Fruit fly (Drosophila melanogaster) whole organism, embryonic: ENCODE results near the gene CG10324.

ENCODE experiments used
- Asciz ChIP-seq: fragments of 200-800 bp; sonication (Bioruptor generic); optimal IDR thresholded peaks from 2 replicates; lab custom pipeline; 2017; ENCODE audit warnings: missing biosample characterization, mild to moderate bottlenecking, missing genetic modification characterization, missing genetic modification reagents
- Atf-2 ChIP-seq: fragments of 200-800 bp; sonication (Bioruptor generic); optimal IDR thresholded peaks from 2 replicates; lab custom pipeline; 2016; ENCODE audit warnings: missing biosample characterization, missing genetic modification characterization
- CG10654 ChIP-seq: fragments of 200-800 bp; sonication (Bioruptor generic); optimal IDR thresholded peaks from 2 replicates; lab custom pipeline; 2016; ENCODE audit warnings: missing biosample characterization, missing genetic modification characterization
- CG11723 ChIP-seq: fragments of 200-800 bp; sonication (Bioruptor generic); optimal IDR thresholded peaks from 2 replicates; lab custom pipeline; 2017; ENCODE audit warnings: missing biosample characterization, mild to moderate bottlenecking, missing genetic modification characterization
- CG1233 ChIP-seq: fragments of 200-800 bp; sonication (Bioruptor generic); optimal IDR thresholded peaks from 4 replicates; lab custom pipeline; 2018; ENCODE audit warnings: missing biosample characterization, mild to moderate bottlenecking, missing genetic modification characterization
- CG12769 ChIP-seq: fragments of 200-800 bp; sonication (Bioruptor generic); optimal IDR thresholded peaks from 2 replicates; lab custom pipeline; 2019; ENCODE audit warnings: missing biosample characterization, mild to moderate bottlenecking, missing genetic modification characterization, moderate library complexity
- CG12942 ChIP-seq: fragments of 200-800 bp; sonication (Bioruptor generic); optimal IDR thresholded peaks from 3 replicates; lab custom pipeline; 2016; ENCODE audit warnings: missing biosample characterization, missing genetic modification characterization
- CG14710 ChIP-seq: fragments of 200-800 bp; sonication (Bioruptor generic); optimal IDR thresholded peaks from 3 replicates; lab custom pipeline; 2019; ENCODE audit warnings: missing biosample characterization, mild to moderate bottlenecking, missing genetic modification characterization, moderate library complexity
- CG15479 ChIP-seq: fragments of 200-800 bp; sonication (Bioruptor generic); optimal IDR thresholded peaks from 3 replicates; lab custom pipeline; 2019; ENCODE audit warnings: missing biosample characterization, mild to moderate bottlenecking, missing genetic modification characterization, moderate library complexity
- CG1602 ChIP-seq: fragments of 200-800 bp; sonication (Bioruptor generic); optimal IDR thresholded peaks from 3 replicates; lab custom pipeline; 2016; ENCODE audit warnings: missing biosample characterization, missing genetic modification characterization
- CG16815 ChIP-seq: fragments of 200-800 bp; sonication (Bioruptor generic); optimal IDR thresholded peaks from 3 replicates; lab custom pipeline; 2017; ENCODE audit warnings: missing biosample characterization, mild to moderate bottlenecking, missing genetic modification characterization
- CG17328 ChIP-seq: fragments of 200-800 bp; sonication (Bioruptor generic); IDR thresholded peaks from 2 replicates; pipeline ENCODE4 v1.3.6; 2022; ENCODE audit warnings: missing biosample characterization, missing genetic modification characterization
- CG18262 ChIP-seq: fragments of 200-800 bp; optimal IDR thresholded peaks from 3 replicates; lab custom pipeline; 2019; ENCODE audit warnings: missing biosample characterization, mild to moderate bottlenecking, missing genetic modification characterization, moderate library complexity
- CG2712 ChIP-seq: fragments of 200-800 bp; optimal IDR thresholded peaks from 3 replicates; lab custom pipeline; 2019; ENCODE audit warnings: missing biosample characterization, mild to moderate bottlenecking, missing genetic modification characterization, moderate library complexity
- CG33213 ChIP-seq: fragments of 200-800 bp; sonication (Bioruptor generic); optimal IDR thresholded peaks from 3 replicates; lab custom pipeline; 2016; ENCODE audit warnings: missing biosample characterization, missing genetic modification characterization
- CG33557 ChIP-seq: fragments of 200-800 bp; sonication (Bioruptor generic); optimal IDR thresholded peaks from 2 replicates; lab custom pipeline; 2019; ENCODE audit warnings: missing biosample characterization, mild to moderate bottlenecking, missing genetic modification characterization, moderate library complexity
- CG34376 ChIP-seq: fragments of 200-800 bp; sonication (Bioruptor generic); optimal IDR thresholded peaks from 2 replicates; lab custom pipeline; 2018; ENCODE audit warnings: missing biosample characterization, mild to moderate bottlenecking, missing genetic modification characterization
- CG7839 ChIP-seq: fragments of 200-800 bp; sonication (Bioruptor generic); optimal IDR thresholded peaks from 3 replicates; lab custom pipeline; 2018; ENCODE audit warnings: missing biosample characterization, mild to moderate bottlenecking, missing genetic modification characterization, moderate library complexity
- CG8359 ChIP-seq: fragments of 200-800 bp; sonication (Bioruptor generic); optimal IDR thresholded peaks from 2 replicates; lab custom pipeline; 2017; ENCODE audit warnings: missing biosample characterization, mild to moderate bottlenecking, missing genetic modification characterization, borderline replicate concordance
- Camta ChIP-seq: fragments of 200-800 bp; sonication (Bioruptor generic); optimal IDR thresholded peaks from 2 replicates; lab custom pipeline; 2016; ENCODE audit warnings: missing biosample characterization, missing genetic modification characterization
- Chrac-16 ChIP-seq: fragments of 200-800 bp; sonication (Bioruptor generic); optimal IDR thresholded peaks from 3 replicates; lab custom pipeline; 2016; ENCODE audit warnings: missing biosample characterization, missing genetic modification characterization
- Dfd ChIP-seq, 2 experiments: fragments of >200 bp; optimal IDR thresholded peaks; 2 replicates each; lab custom pipeline; 2017; ENCODE audit warnings: missing biosample characterization in 2 of 2, missing genetic modification characterization in 2 of 2
- Dip2 ChIP-seq: fragments of 200-800 bp; sonication (Bioruptor generic); IDR thresholded peaks from 2 replicates; pipeline ENCODE4 v1.3.6; 2022; ENCODE audit warnings: missing biosample characterization, missing genetic modification characterization
- HLH4C ChIP-seq: fragments of 200-800 bp; sonication (Bioruptor generic); IDR thresholded peaks from 3 replicates; pipeline ENCODE4 v1.3.6; 2022; ENCODE audit warnings: missing biosample characterization, missing genetic modification characterization; ENCODE audit not compliant: partially characterized antibody
- HLHmδ ChIP-seq: fragments of 200-800 bp; sonication (Bioruptor generic); optimal IDR thresholded peaks from 2 replicates; lab custom pipeline; 2018; ENCODE audit warnings: missing biosample characterization, mild to moderate bottlenecking, missing genetic modification characterization, moderate library complexity
- Hey ChIP-seq: fragments of 200-800 bp; sonication (Bioruptor generic); optimal IDR thresholded peaks from 3 replicates; lab custom pipeline; 2018; ENCODE audit warnings: missing biosample characterization, mild to moderate bottlenecking, missing genetic modification characterization
- Hmr ChIP-seq: fragments of 200-800 bp; sonication (Bioruptor generic); optimal IDR thresholded peaks from 3 replicates; lab custom pipeline; 2017; ENCODE audit warnings: mild to moderate bottlenecking, missing biosample characterization, missing genetic modification reagents, missing genetic modification characterization
- Kr ChIP-seq: fragments of 200-800 bp; sonication (Bioruptor generic); optimal IDR thresholded peaks from 2 replicates; lab custom pipeline; 2017; ENCODE audit warnings: missing biosample characterization, mild to moderate bottlenecking, missing genetic modification characterization
- NC2α ChIP-seq: fragments of 200-800 bp; sonication (Bioruptor generic); optimal IDR thresholded peaks from 2 replicates; lab custom pipeline; 2016; ENCODE audit warnings: missing biosample characterization, missing genetic modification characterization
- NFAT ChIP-seq: fragments of 200-800 bp; sonication (Bioruptor generic); IDR thresholded peaks from 2 replicates; pipeline ENCODE4 v1.3.6; 2022; ENCODE audit warnings: missing biosample characterization, missing genetic modification characterization
- Nf-YA ChIP-seq: fragments of 200-800 bp; sonication (Bioruptor generic); IDR thresholded peaks from 2 replicates; pipeline ENCODE4 v1.3.6; 2022; ENCODE audit warnings: missing biosample characterization, missing genetic modification characterization
- Nf-YB ChIP-seq: fragments of 200-800 bp; sonication (Bioruptor generic); optimal IDR thresholded peaks from 3 replicates; lab custom pipeline; 2019; ENCODE audit warnings: missing biosample characterization, mild to moderate bottlenecking, missing genetic modification characterization, moderate library complexity
- Nf-YC ChIP-seq: fragments of 200-800 bp; optimal IDR thresholded peaks from 3 replicates; lab custom pipeline; 2019; ENCODE audit warnings: missing biosample characterization, mild to moderate bottlenecking, missing genetic modification characterization, moderate library complexity
- Rfx ChIP-seq: fragments of 200-800 bp; sonication (Bioruptor generic); IDR thresholded peaks from 2 replicates; pipeline ENCODE4 v1.3.6; 2022; ENCODE audit warnings: missing biosample characterization, missing genetic modification characterization
- abd-A ChIP-seq: fragments of 200-800 bp; sonication (Bioruptor generic); optimal IDR thresholded peaks from 3 replicates; lab custom pipeline; 2019; ENCODE audit warnings: missing biosample characterization, mild to moderate bottlenecking, missing genetic modification characterization, moderate library complexity
- bbx ChIP-seq: fragments of 200-800 bp; sonication (Bioruptor generic); IDR thresholded peaks from 2 replicates; pipeline ENCODE4 v1.3.6; 2022; ENCODE audit warnings: missing biosample characterization, missing genetic modification characterization; ENCODE audit not compliant: partially characterized antibody
- cg ChIP-seq: fragments of 200-800 bp; sonication (Bioruptor generic); optimal IDR thresholded peaks from 3 replicates; lab custom pipeline; 2019; ENCODE audit warnings: missing biosample characterization, mild to moderate bottlenecking, missing genetic modification characterization, moderate library complexity
- chif ChIP-seq, 2 experiments: fragments of 200-800 bp; sonication (Bioruptor generic); optimal IDR thresholded peaks; 3 replicates each; lab custom pipeline; 2016; ENCODE audit warnings: missing biosample characterization in 2 of 2, missing genetic modification characterization in 2 of 2
- ems ChIP-seq: fragments of 200-800 bp; sonication (Bioruptor generic); optimal IDR thresholded peaks from 3 replicates; lab custom pipeline; 2016; ENCODE audit warnings: missing biosample characterization, missing genetic modification characterization
- kay ChIP-seq: fragments of 200-800 bp; sonication (Bioruptor generic); optimal IDR thresholded peaks from 2 replicates; lab custom pipeline; 2016; ENCODE audit warnings: missing biosample characterization, missing genetic modification characterization
- lilli ChIP-seq: fragments of 200-800 bp; sonication (Bioruptor generic); optimal IDR thresholded peaks from 3 replicates; lab custom pipeline; 2016; ENCODE audit warnings: missing biosample characterization, missing genetic modification characterization
- onecut ChIP-seq: fragments of 200-800 bp; sonication (Bioruptor generic); IDR thresholded peaks from 2 replicates; pipeline ENCODE4 v1.3.6; 2022; ENCODE audit warnings: missing biosample characterization, missing genetic modification characterization
- otp ChIP-seq: fragments of 200-800 bp; sonication (Bioruptor generic); IDR thresholded peaks from 3 replicates; pipeline ENCODE4, ENCODE4 v1.3.6; 2022; ENCODE audit warnings: missing biosample characterization, missing genetic modification characterization
- pfk ChIP-seq: fragments of 200-800 bp; sonication (Bioruptor generic); optimal IDR thresholded peaks from 2 replicates; lab custom pipeline; 2018; ENCODE audit warnings: missing biosample characterization, mild to moderate bottlenecking, missing genetic modification characterization, moderate library complexity
- sc ChIP-seq, 3 experiments: fragments of >200 bp in 2 of 3; fragments of 200-800 bp in 1 of 3; sonication (Bioruptor generic) in 1 of 3; optimal IDR thresholded peaks; 2 replicates in 2 of 3; 3 replicates in 1 of 3; lab custom pipeline; 2017; ENCODE audit warnings: mild to moderate bottlenecking in 1 of 3, missing biosample characterization in 1 of 3, missing genetic modification characterization in 1 of 3, missing genetic modification reagents in 1 of 3
- tll ChIP-seq, 2 experiments: fragments of 200-800 bp in 1 of 2; fragments of >200 bp in 1 of 2; sonication (Bioruptor generic) in 1 of 2; optimal IDR thresholded peaks; 2 replicates each; lab custom pipeline; 2017 to 2019; ENCODE audit warnings: missing biosample characterization in 2 of 2, missing genetic modification characterization in 2 of 2, mild to moderate bottlenecking in 1 of 2, moderate library complexity in 1 of 2
- wor ChIP-seq: fragments of 200-800 bp; sonication (Bioruptor generic); IDR thresholded peaks from 2 replicates; pipeline ENCODE4 v1.3.6; 2022; ENCODE audit warnings: missing biosample characterization, missing genetic modification characterization

The CG10324 gene

dm6 chr3R:16640005-16640408, 6.8 kb downstream of the CG10324 start, which contains the start of gene nonA-l (continued):
- TF ChIP-seq NC2α (GFP tag; lab: Kevin White, UChicago) (no peak), HLH4C (GFP tag; lab: Robert Waterston, UW) (peak; percentile 87)

dm6 chr3R:16632698-16633097, 14.1 kb downstream of the CG10324 start:
- TF ChIP-seq cg (peak; percentile 49), Nf-YA (peak; percentile 25; the same call in 1 of the 2 replicates), Camta (GFP tag; lab: Kevin White, UChicago) (no peak), NFAT (GFP tag; lab: Robert Waterston, UW) (0 out of 2 replicates have a peak, but pooled peaks have one; percentile 5), Dip2 (GFP tag; lab: Robert Waterston, UW) (no peak), Nf-YC (peak; percentile 95), Nf-YB (peak; percentile 95)

- TF ChIP-seq kay (GFP tag; lab: Kevin White, UChicago) = peak; percentile 22
- TF ChIP-seq CG14710 (tag; lab: Kevin White, UChicago) = peak; percentile 49
- no peak for TF ChIP-seq HLHmδ (GFP tag; lab: Kevin White, UChicago)
- TF ChIP-seq CG2712 = peak; percentile 62
- TF ChIP-seq pfk (GFP tag; lab: Kevin White, UChicago) = no peak
- no peak for TF ChIP-seq CG11723 (GFP tag; lab: Kevin White, UChicago)
- TF ChIP-seq lilli = no peak
- TF ChIP-seq Hey (tag; lab: Kevin White, UChicago) = no peak
- TF ChIP-seq CG33557 (GFP tag; lab: Kevin White, UChicago) = peak; percentile 54
- TF ChIP-seq CG17328 (GFP tag; lab: Robert Waterston, UW) = no peak
- peak; percentile 23 for TF ChIP-seq CG1233 (GFP tag; lab: Kevin White, UChicago)
- TF ChIP-seq CG12769 (tag; lab: Kevin White, UChicago) = no peak
- TF ChIP-seq CG16815 (GFP tag; lab: Kevin White, UChicago) = peak; percentile 16
- no peak for TF ChIP-seq Chrac-16 (GFP tag; lab: Kevin White, UChicago)
- no peak for TF ChIP-seq Kr (GFP tag; lab: Kevin White, UChicago)
- TF ChIP-seq CG1602 (GFP tag; lab: Kevin White, UChicago) = no peak
- TF ChIP-seq CG34376 (GFP tag; lab: Kevin White, UChicago) = no peak
- no peak for TF ChIP-seq wor
- TF ChIP-seq abd-A (tag; lab: Kevin White, UChicago) = no peak
- TF ChIP-seq Dfd (GFP tag; optimal IDR thresholded peaks at IDR 0.05; lab: Kevin White, UChicago) = no peak
- no peak for TF ChIP-seq ems (GFP tag; lab: Kevin White, UChicago)
- no peak for TF ChIP-seq otp (GFP tag; lab: Robert Waterston, UW)
- TF ChIP-seq CG8359 (GFP tag; lab: Kevin White, UChicago) = no peak
- no peak for TF ChIP-seq CG7839
- no peak for TF ChIP-seq CG15479 (GFP tag; lab: Kevin White, UChicago)
- TF ChIP-seq sc (optimal IDR thresholded peaks at IDR 0.05; lab: Kevin White, UChicago) = no peak
- TF ChIP-seq sc (GFP tag; optimal IDR thresholded peaks at IDR 0.05; lab: Kevin White, UChicago) = no peak
- TF ChIP-seq Rfx (GFP tag; lab: Robert Waterston, UW) = no peak
- no peak for TF ChIP-seq Asciz (GFP tag; lab: Kevin White, UChicago)
- TF ChIP-seq CG12942 (GFP tag; lab: Kevin White, UChicago) = no peak
- no peak for TF ChIP-seq CG33213 (GFP tag; lab: Kevin White, UChicago)
- peak; percentile 38 to 79 for TF ChIP-seq tll (GFP tag; optimal IDR thresholded peaks at IDR 0.05; lab: Kevin White, UChicago)
- peak; percentile 60 for TF ChIP-seq CG18262 (tag; lab: Kevin White, UChicago)
- no peak for TF ChIP-seq CG10654 (GFP tag; lab: Kevin White, UChicago)
- peak; percentile 38 for TF ChIP-seq Atf-2 (GFP tag; lab: Kevin White, UChicago)
- TF ChIP-seq onecut (GFP tag; lab: Robert Waterston, UW) = 0 out of 2 replicates have a peak, but pooled peaks have one; percentile 9
- no peak for TF ChIP-seq bbx (GFP tag; lab: Robert Waterston, UW)
- TF ChIP-seq chif (GFP tag; optimal IDR thresholded peaks at IDR 0.05; lab: Kevin White, UChicago) = peak in 1 of 2 experiments; percentile 28
- TF ChIP-seq Hmr (GFP tag; lab: Kevin White, UChicago) = no peak
Measured at dm6 chr3R:16630564-16630963, 16.2 kb downstream of the CG10324 start.
